Worm (Caenorhabditis elegans) whole organism, dauer: Measurements from ENCODE around the gene srsx-10.

Source experiments
- unc-62 ChIP-seq: sonication (generic microtip); optimal IDR thresholded peaks from 2 replicates; lab custom pipeline; 2017; ENCODE audit warnings: missing biosample characterization, missing genetic modification reagents, missing genetic modification characterization

srsx-10 gene

DNA sequence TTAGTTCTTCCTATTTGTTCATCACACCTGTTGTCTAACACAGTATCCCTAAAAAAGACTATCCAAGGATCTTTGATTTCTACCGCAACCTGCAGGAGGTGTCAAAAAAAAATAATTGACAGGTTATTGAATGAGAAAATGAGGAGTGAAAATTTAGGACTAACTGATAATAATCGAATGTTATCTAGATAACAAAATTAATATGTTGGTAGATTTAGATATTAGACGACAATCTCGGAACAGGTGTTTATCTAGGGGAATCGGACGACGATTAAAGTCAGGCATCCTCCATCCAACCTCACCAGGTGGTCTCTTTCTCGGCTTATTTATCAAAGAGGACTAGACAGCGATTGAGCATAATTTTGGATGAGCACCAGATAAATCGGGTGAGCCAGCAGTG lies 5.8 kb downstream of the srsx-10 start:
- no peak for TF ChIP-seq unc-62 (GFP tag; lab: Kevin White, UChicago)

DNA sequence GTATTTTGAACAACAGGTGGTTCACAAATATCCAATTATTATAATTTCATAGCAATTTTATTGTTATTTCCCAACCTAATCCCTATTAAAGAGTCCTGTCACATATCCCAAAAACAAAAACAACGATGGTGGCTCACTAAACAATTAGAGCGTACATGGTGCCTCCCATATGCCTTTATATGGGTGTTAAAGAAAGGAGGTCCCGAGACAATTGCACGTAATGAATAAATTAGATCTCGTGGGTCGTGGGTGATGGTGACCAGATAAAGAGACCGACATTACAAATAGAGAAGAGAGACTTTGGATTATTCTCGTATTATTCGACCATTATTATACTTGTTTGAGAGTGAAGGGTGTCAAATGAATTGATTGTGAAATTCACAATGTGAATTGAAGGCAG lies 7.3 kb downstream of the srsx-10 start:
- TF ChIP-seq unc-62 (GFP tag; lab: Kevin White, UChicago): no peak

DNA sequence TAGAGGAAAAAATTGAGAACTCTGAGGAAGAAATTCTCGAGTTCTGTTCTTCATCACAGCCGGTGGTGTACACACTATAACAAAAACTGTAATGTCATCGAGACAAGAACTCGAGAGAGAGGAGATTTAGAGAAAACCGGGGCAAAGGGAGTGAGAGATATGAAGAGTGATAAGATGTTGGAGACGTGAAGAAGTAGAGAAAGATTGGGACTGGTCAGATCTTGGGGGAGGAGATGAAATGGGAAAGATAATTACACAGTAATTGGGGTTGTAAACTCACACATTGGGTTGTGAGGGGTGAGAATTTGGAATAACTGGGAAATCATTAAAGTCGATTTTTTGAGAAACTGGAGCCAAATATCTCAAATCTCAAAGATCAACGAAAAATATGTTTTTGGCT lies 8.8 kb downstream of the srsx-10 start:
- no peak for TF ChIP-seq unc-62 (GFP tag; lab: Kevin White, UChicago)

DNA sequence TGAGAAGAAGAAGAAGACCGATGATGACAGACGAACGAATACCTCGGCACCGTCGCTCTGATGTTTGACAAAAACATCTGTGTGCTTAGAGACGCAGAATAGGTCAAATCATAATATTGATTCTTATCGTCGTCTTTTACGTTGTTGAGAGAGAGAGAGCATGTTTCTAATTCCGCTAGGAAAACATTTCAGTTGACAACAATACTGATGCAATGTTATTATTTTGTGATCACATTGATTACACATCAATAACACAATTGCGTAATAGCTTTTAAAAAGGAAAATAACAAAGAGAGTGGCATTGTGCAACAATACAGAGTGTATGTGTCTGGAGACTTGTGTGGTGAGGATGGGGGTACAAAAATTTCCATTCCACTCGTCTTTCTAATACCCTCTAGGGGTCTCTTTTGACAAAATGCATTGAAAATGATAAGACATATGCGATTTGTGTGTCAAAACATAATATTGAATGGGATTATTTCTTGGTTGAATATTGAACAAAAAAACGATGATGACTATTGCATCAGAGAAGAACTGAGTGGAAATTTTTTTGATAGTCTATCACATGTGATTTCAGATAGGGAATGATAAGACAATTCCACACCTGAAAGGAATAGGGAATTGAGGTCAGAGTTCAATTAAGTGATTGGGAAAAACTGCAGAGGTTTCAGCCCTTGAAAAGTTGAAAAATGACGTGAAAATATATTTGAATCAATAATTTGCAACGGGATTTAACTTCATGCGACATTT lies 9.7 kb downstream of the srsx-10 start:
- TF ChIP-seq unc-62 (GFP tag; lab: Kevin White, UChicago): no peak

DNA sequence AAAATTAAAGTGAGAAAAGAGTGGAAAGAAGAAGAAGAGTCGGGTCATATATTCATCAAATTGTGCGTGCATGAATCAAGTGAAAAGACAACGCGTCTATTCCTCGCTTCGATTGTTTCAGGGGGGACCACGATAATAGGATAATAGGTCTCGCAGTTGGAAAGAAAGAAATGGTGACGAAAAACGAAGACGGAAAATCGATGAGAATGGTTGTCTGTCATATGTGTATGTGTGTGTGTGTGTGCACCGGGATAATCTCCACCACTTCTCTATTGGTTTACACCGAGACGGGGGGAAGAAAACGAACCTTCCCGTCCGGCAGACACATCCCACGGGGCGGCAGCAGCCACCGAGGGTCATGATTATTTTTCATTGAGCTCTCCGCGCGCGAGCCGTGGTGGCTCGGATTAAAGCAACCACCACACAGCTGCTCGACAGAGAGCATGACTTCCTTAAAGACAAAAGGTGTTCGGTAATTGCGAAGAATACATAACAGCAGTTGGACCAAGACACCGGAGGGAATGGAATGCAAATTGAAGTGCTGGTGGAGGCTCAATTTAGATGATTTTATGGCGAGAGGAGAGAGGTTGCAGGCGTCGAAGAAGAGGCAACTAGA lies 10.4 kb downstream of the srsx-10 start:
- no peak for TF ChIP-seq unc-62 (GFP tag; lab: Kevin White, UChicago)

DNA sequence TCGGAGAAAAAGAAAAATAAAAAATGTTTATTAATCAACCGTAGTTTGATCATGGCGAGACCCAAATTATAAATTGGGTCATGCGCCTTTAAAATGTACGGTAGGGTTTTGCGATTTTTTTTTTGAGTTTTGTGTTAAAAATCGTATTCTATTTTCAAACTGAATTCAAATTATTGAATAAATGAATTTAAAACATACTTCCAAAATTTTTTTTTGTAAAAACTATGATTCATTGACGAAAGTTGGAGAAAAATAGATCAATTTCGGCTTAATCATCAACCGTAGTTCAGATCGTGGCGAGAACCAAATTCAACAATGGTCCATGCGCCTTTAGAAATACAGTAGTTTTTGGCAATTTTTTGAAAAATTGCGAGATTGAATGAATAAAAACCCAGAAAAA lies 11.0 kb downstream of the srsx-10 start:
- no peak for TF ChIP-seq unc-62 (GFP tag; lab: Kevin White, UChicago)

DNA sequence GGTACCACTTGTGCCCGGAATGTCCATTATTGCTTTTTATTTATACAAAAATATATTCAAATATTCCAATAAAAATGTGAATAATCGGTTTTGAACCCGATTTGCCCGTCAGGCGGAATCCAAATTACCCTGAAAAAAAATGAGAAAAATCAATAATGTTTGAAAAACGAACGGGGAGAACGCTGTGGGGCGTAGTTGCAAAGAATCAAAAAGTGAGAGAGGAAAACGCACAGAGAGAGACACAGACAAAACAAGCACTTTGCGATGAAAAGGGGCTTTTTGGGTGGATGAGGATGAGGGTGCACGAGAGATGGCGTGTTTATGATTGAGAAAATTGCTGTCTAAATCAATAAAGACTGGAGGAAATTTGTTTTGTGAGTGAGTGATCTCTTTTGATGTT lies 11.6 kb downstream of the srsx-10 start, which contains the start of gene tam-1:
tam-1 (minus strand) TSS at position 135 of the 400 bp plus-strand sequence.
- no peak for TF ChIP-seq unc-62 (GFP tag; lab: Kevin White, UChicago)

DNA sequence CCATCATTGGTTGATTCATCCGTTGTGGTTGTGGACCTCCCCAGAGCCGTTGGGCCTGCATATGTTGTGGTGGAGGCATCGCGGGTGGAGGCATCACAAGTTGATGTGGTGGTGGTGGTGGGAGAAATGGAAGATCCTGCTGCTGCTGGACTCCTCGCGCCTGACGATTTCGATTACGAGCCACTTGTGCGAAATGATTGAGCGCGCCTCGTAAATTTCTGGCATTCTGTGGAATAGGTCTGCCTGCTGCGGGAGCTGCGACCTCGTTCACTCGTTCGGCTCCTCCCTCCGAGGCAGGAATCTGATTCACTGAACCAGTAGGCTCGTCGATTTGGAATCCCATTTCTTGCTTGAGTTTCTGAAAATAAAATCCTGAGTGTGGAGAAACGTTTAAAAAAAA lies 13.9 kb downstream of the srsx-10 start:
- TF ChIP-seq unc-62 (GFP tag; lab: Kevin White, UChicago): no peak

DNA sequence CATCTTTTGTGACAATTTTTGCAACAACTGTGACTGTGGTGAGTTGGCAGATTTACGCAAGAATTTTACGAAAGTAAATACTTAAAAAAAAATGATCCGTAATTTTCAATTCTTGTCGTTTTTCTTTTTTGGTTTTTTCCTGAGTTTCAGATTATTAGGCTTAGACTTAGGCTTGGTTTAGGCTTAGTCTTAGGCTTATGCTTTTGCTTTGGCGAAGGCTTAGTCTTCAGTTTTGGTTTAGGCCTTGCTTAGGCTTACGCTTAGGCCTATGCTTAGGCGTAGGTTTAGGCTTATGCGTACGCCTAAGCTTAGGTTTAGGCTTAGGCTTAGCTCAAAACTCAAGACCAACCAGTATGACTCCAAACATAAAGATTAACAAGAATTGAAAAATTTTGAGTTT lies 17.0 kb downstream of the srsx-10 start:
- no peak for TF ChIP-seq unc-62 (GFP tag; lab: Kevin White, UChicago)

DNA sequence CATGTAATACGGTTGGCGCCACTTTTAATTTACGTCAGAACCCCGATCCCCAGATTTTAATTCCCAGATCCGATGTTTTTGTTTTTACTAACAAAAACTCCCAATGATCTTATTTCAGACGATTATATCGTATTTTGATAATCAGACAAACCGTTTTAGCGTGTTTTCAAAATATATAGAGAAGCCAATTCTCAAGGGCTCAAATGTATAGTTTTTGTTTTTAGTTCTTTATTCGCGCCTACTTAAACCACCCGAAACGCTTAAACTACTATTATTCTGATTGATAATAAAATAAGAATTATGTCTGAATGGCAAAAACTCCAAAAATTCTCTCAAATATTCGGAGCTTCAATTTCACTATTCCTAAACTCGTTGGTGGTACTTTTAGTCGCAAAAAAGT lies 18.0 kb downstream of the srsx-10 start, which contains the start of gene str-208:
str-208 (plus strand) TSS at position 301 of the 400 bp plus-strand sequence.
- TF ChIP-seq unc-62 (GFP tag; lab: Kevin White, UChicago): no peak

DNA sequence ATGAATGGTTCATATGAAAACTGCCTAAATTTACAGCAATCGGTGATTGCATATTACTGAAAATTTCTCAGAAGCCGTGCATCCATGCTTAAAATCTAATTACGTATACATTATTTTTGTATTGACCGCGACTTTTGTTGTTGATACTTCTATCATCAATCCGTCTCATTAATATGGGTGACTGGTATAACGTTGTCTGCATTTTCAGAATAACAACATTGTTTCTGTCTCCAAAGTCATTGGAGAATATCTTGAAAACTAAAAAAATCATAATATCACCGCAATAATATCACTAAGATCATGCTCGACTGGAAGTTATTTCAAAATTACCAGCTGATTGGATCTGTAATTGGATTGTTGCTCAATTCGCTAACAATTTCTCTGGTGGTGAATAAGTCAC lies 23.1 kb downstream of the srsx-10 start, which contains the start of gene str-207:
str-207 (plus strand) TSS at position 301 of the 400 bp plus-strand sequence.
- no peak for TF ChIP-seq unc-62 (GFP tag; lab: Kevin White, UChicago)

DNA sequence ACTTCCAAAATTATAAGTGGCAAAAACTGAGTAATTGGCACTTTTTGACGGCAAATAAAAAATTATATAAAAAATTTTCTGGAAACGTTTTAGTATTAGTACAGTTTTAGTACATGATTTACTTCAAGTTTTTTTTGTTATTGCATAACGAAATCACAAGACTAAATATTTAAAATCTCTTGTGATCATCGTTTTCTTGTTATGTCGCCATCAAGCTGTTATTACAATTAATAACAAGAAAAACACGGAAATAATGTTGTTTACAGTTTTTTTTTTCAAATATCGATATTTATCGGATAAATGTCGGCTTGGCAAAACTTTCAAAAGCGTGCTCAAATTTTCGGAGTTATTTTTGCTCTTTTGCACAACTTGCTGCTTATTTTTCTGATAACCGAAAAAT lies 25.9 kb downstream of the srsx-10 start, which contains the start of gene str-209:
str-209 (plus strand) TSS at position 301 of the 400 bp plus-strand sequence.
- no peak for TF ChIP-seq unc-62 (GFP tag; lab: Kevin White, UChicago)

DNA sequence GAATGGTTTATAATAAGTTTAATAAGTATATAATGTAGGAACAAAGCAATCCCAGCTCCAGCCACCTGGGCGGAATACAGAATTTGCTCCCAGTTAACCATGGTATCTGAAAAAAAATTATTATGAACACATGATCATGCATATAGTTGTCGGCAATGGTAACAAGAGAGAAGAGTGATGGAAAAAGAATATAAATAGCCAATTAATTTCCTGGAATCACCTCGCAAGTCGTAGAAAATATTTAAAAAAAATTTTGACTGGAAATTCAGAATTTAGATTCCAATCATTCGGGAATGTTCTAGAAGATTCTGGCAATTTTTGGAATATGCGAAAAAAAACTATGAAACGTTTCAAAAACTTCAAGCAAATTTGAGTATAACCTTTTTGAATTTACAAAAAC lies 30.4 kb downstream of the srsx-10 start, which contains the start of gene str-211:
str-211 (minus strand) TSS at position 101 of the 400 bp plus-strand sequence.
- no peak for TF ChIP-seq unc-62 (GFP tag; lab: Kevin White, UChicago)

DNA sequence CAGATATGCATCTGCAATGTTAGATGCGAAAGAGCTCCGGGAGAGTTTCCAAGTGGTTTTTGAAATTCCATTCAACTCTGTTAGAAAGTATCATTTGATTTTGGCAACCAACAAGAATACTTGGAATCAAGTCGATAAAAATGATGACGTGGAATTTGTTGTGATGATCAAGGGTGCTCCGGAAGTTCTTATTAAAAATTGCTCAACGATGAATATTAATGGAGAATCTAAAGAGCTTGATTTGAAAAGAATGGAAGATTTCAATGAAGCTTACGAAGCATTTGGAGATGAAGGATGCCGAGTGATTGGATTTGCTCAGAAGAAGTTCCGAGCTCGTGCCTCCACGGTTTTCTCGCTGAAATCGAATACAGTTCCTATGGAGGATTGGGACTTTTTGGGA lies 37.2 kb downstream of the srsx-10 start:
- no peak for TF ChIP-seq unc-62 (GFP tag; lab: Kevin White, UChicago)

DNA sequence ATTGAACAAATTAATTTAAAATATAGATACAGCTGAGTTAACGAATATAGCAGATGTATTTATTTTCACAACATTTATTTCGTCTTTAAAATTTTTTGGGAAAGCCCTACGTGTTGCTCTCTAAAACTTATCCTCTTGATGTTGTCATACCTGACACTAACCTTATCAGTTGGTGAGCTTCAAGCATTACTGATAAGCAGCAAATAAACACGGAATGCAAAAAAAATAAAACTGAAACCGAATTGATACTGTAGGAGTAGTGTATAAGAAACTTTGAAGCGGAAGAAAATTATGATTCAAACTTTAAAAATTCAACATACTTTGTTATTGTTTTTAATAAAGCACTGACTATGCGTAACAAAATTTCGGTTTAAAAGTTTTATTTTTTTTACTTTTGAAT lies 39.5 kb downstream of the srsx-10 start:
- no peak for TF ChIP-seq unc-62 (GFP tag; lab: Kevin White, UChicago)

DNA sequence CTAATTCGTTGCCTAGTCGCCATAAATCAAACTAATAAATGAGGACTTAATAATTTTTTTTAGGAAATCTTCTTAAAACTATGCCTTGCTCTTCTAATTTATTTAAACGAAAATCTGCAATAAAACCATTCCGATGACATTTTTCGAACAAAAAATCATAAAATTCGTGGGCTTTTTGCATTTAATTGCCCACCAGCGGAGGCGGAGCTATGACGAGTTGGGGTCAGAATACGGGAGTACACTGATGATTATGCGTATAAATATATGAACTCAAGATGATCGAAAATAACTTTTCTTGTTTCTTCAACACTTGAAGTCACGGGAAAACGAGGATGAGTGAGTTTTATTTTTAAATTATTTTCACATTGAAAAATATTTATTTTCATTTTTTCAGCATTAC lies 40.2 kb downstream of the srsx-10 start, which contains the start of gene catp-2:
catp-2 (plus strand) TSS at position 301 of the 400 bp plus-strand sequence.
- TF ChIP-seq unc-62 (GFP tag; lab: Kevin White, UChicago): no peak
